Fruit fly (Drosophila melanogaster) whole organism, embryonic: Measurements from ENCODE around the gene CG32454.

Experiments
- CG10147 ChIP-seq: fragments of 200-800 bp; sonication (Bioruptor generic); optimal IDR thresholded peaks from 2 replicates; lab custom pipeline; 2019; ENCODE audit warnings: missing biosample characterization, mild to moderate bottlenecking, missing genetic modification characterization, moderate library complexity
- CG10209 ChIP-seq: fragments of 200-800 bp; sonication (Bioruptor generic); optimal IDR thresholded peaks from 3 replicates; lab custom pipeline; 2017; ENCODE audit warnings: missing biosample characterization, mild to moderate bottlenecking, missing genetic modification characterization, missing genetic modification reagents
- CG10462 ChIP-seq: fragments of 200-800 bp; sonication (Bioruptor generic); optimal IDR thresholded peaks from 2 replicates; lab custom pipeline; 2016; ENCODE audit warnings: missing biosample characterization, missing genetic modification characterization
- CG13287 ChIP-seq: fragments of 200-800 bp; sonication (Bioruptor generic); IDR thresholded peaks from 2 replicates; pipeline ENCODE4 v1.3.6; 2022; ENCODE audit warnings: missing biosample characterization, missing genetic modification characterization; ENCODE audit not compliant: partially characterized antibody
- CG13624 ChIP-seq: fragments of 200-800 bp; sonication (Bioruptor generic); optimal IDR thresholded peaks from 2 replicates; lab custom pipeline; 2016; ENCODE audit warnings: missing biosample characterization, missing genetic modification characterization
- CG14965 ChIP-seq: fragments of 200-800 bp; sonication (Bioruptor generic); optimal IDR thresholded peaks from 2 replicates; lab custom pipeline; 2016; ENCODE audit warnings: missing biosample characterization, missing genetic modification characterization, borderline replicate concordance
- CG1529 ChIP-seq: fragments of 200-800 bp; sonication (Bioruptor generic); optimal IDR thresholded peaks from 3 replicates; lab custom pipeline; 2018; ENCODE audit warnings: missing biosample characterization, missing genetic modification characterization
- CG15479 ChIP-seq: fragments of 200-800 bp; sonication (Bioruptor generic); optimal IDR thresholded peaks from 3 replicates; lab custom pipeline; 2019; ENCODE audit warnings: missing biosample characterization, mild to moderate bottlenecking, missing genetic modification characterization, moderate library complexity
- CG1602 ChIP-seq: fragments of 200-800 bp; sonication (Bioruptor generic); optimal IDR thresholded peaks from 3 replicates; lab custom pipeline; 2016; ENCODE audit warnings: missing biosample characterization, missing genetic modification characterization
- CG1603 ChIP-seq: fragments of 200-800 bp; sonication (Bioruptor generic); optimal IDR thresholded peaks from 2 replicates; lab custom pipeline; 2019; ENCODE audit warnings: missing biosample characterization, mild to moderate bottlenecking, missing genetic modification characterization, moderate library complexity
- CG17186 ChIP-seq: fragments of 200-800 bp; sonication (Bioruptor generic); optimal IDR thresholded peaks from 3 replicates; lab custom pipeline; 2017; ENCODE audit warnings: missing biosample characterization, missing genetic modification reagents, missing genetic modification characterization
- CG30431 ChIP-seq: fragments of 200-800 bp; sonication (Bioruptor generic); optimal IDR thresholded peaks from 2 replicates; lab custom pipeline; 2017; ENCODE audit warnings: missing biosample characterization, missing genetic modification characterization
- CG3281 ChIP-seq: fragments of 200-800 bp; sonication (Bioruptor generic); optimal IDR thresholded peaks from 3 replicates; lab custom pipeline; 2017; ENCODE audit warnings: missing biosample characterization, mild to moderate bottlenecking, missing genetic modification characterization
- CG34376 ChIP-seq: fragments of 200-800 bp; sonication (Bioruptor generic); optimal IDR thresholded peaks from 2 replicates; lab custom pipeline; 2018; ENCODE audit warnings: missing biosample characterization, mild to moderate bottlenecking, missing genetic modification characterization
- CG4360 ChIP-seq: fragments of 200-800 bp; sonication (Bioruptor generic); IDR thresholded peaks from 2 replicates; pipeline ENCODE4 v1.3.6; 2022; ENCODE audit warnings: missing biosample characterization, missing genetic modification characterization
- CG5245 ChIP-seq: fragments of 200-800 bp; sonication (Bioruptor generic); optimal IDR thresholded peaks from 3 replicates; lab custom pipeline; 2016; ENCODE audit warnings: missing biosample characterization, missing genetic modification characterization
- CG6272 ChIP-seq: fragments of 200-800 bp; sonication (Bioruptor generic); IDR thresholded peaks from 2 replicates; pipeline ENCODE4 v1.3.6; 2022; ENCODE audit warnings: missing biosample characterization, missing genetic modification characterization
- CG6683 ChIP-seq: fragments of 200-800 bp; sonication (Bioruptor generic); optimal IDR thresholded peaks from 2 replicates; lab custom pipeline; 2017; ENCODE audit warnings: missing biosample characterization, mild to moderate bottlenecking, missing genetic modification characterization, missing genetic modification reagents
- CG7987 ChIP-seq: fragments of 200-800 bp; sonication (Bioruptor generic); optimal IDR thresholded peaks from 2 replicates; lab custom pipeline; 2018; ENCODE audit warnings: missing biosample characterization, mild to moderate bottlenecking, missing genetic modification characterization, moderate library complexity
- CG8290 ChIP-seq, 3 experiments: fragments of 200-800 bp; sonication (Bioruptor generic); optimal IDR thresholded peaks; 2 replicates each; lab custom pipeline; 2016 to 2019; ENCODE audit warnings: missing biosample characterization in 3 of 3, missing genetic modification characterization in 3 of 3, mild to moderate bottlenecking in 2 of 3, moderate library complexity in 1 of 3
- Doc3 ChIP-seq: fragments of 200-800 bp; sonication (Bioruptor generic); IDR thresholded peaks from 3 replicates; pipeline ENCODE4 v1.3.6; 2022; ENCODE audit warnings: missing biosample characterization, missing genetic modification characterization; ENCODE audit not compliant: partially characterized antibody
- Dp ChIP-seq: fragments of 200-800 bp; sonication (Bioruptor generic); optimal IDR thresholded peaks from 2 replicates; lab custom pipeline; 2018; ENCODE audit warnings: missing biosample characterization, mild to moderate bottlenecking, missing genetic modification characterization, moderate library complexity
- Eip74EF ChIP-seq, 2 experiments: fragments of 200-800 bp in 1 of 2; fragments of >200 bp in 1 of 2; sonication (Bioruptor generic) in 1 of 2; optimal IDR thresholded peaks; 2 replicates each; lab custom pipeline; 2017 to 2019; ENCODE audit warnings: missing biosample characterization in 2 of 2, missing genetic modification characterization in 2 of 2, mild to moderate bottlenecking in 1 of 2, moderate library complexity in 1 of 2
- Elba2 ChIP-seq: fragments of 200-800 bp; sonication (Bioruptor generic); optimal IDR thresholded peaks from 3 replicates; lab custom pipeline; 2016; ENCODE audit warnings: missing biosample characterization, missing genetic modification characterization
- Ets65A ChIP-seq: fragments of 200-800 bp; sonication (Bioruptor generic); peaks from one replicate; lab custom pipeline; 2016; ENCODE audit warnings: missing biosample characterization, missing genetic modification characterization
- HLHmδ ChIP-seq: fragments of 200-800 bp; sonication (Bioruptor generic); optimal IDR thresholded peaks from 2 replicates; lab custom pipeline; 2018; ENCODE audit warnings: missing biosample characterization, mild to moderate bottlenecking, missing genetic modification characterization, moderate library complexity
- Kr ChIP-seq: fragments of 200-800 bp; sonication (Bioruptor generic); optimal IDR thresholded peaks from 2 replicates; lab custom pipeline; 2017; ENCODE audit warnings: missing biosample characterization, mild to moderate bottlenecking, missing genetic modification characterization
- Oli ChIP-seq: fragments of 200-800 bp; sonication (Bioruptor generic); optimal IDR thresholded peaks from 2 replicates; lab custom pipeline; 2018; ENCODE audit warnings: missing biosample characterization, mild to moderate bottlenecking, missing genetic modification characterization, moderate library complexity
- Opbp ChIP-seq: fragments of 200-800 bp; sonication (Bioruptor generic); IDR thresholded peaks from 3 replicates; pipeline ENCODE4 v1.3.6; 2022; ENCODE audit warnings: missing biosample characterization, missing genetic modification characterization; ENCODE audit not compliant: partially characterized antibody
- Ravus ChIP-seq: fragments of 200-800 bp; sonication (Bioruptor generic); IDR thresholded peaks from 2 replicates; pipeline ENCODE4 v1.3.6; 2022; ENCODE audit warnings: missing biosample characterization, missing genetic modification characterization
- Sox102F ChIP-seq: fragments of 200-800 bp; sonication (Bioruptor generic); optimal IDR thresholded peaks from 2 replicates; lab custom pipeline; 2018; ENCODE audit warnings: missing biosample characterization, mild to moderate bottlenecking, missing genetic modification characterization, moderate library complexity
- Trl ChIP-seq, 3 experiments: fragments of >200 bp in 2 of 3; fragments of 200-800 bp in 1 of 3; sonication (Bioruptor generic) in 1 of 3; optimal IDR thresholded peaks; 2 replicates in 1 of 3; 3 replicates in 2 of 3; lab custom pipeline; 2016 to 2017; ENCODE audit warnings: missing biosample characterization in 1 of 3, missing genetic modification characterization in 1 of 3
- bbx ChIP-seq: fragments of 200-800 bp; sonication (Bioruptor generic); IDR thresholded peaks from 2 replicates; pipeline ENCODE4 v1.3.6; 2022; ENCODE audit warnings: missing biosample characterization, missing genetic modification characterization; ENCODE audit not compliant: partially characterized antibody
- br ChIP-seq: fragments of >200 bp; optimal IDR thresholded peaks from 2 replicates; lab custom pipeline; 2017
- cad ChIP-seq: fragments of >200 bp; optimal IDR thresholded peaks from 2 replicates; lab custom pipeline; 2017; ENCODE audit warnings: missing biosample characterization, missing genetic modification characterization
- caup ChIP-seq: fragments of 200-800 bp; sonication (Bioruptor generic); optimal IDR thresholded peaks from 3 replicates; lab custom pipeline; 2017; ENCODE audit warnings: missing biosample characterization, mild to moderate bottlenecking, missing genetic modification characterization, moderate library complexity; ENCODE audit not compliant: severe bottlenecking
- crol ChIP-seq: fragments of 200-800 bp; sonication (Bioruptor generic); IDR thresholded peaks from 2 replicates; pipeline ENCODE4 v1.3.6; 2022; ENCODE audit warnings: missing biosample characterization, missing genetic modification characterization
- da ChIP-seq: fragments of 200-800 bp; sonication (Bioruptor generic); optimal IDR thresholded peaks from 2 replicates; lab custom pipeline; 2016; ENCODE audit warnings: missing biosample characterization, missing genetic modification characterization
- ind ChIP-seq: fragments of 200-800 bp; sonication (Bioruptor generic); optimal IDR thresholded peaks from 3 replicates; lab custom pipeline; 2016; ENCODE audit warnings: missing biosample characterization, missing genetic modification characterization
- klu ChIP-seq: fragments of 200-800 bp; sonication (Bioruptor generic); IDR thresholded peaks from 2 replicates; pipeline ENCODE4 v1.3.6; 2022; ENCODE audit warnings: missing biosample characterization, missing genetic modification characterization
- lab ChIP-seq: fragments of 200-800 bp; sonication (Bioruptor generic); optimal IDR thresholded peaks from 3 replicates; lab custom pipeline; 2017; ENCODE audit warnings: missing biosample characterization, missing genetic modification characterization, mild to moderate bottlenecking, moderate library complexity, missing genetic modification reagents
- mirr ChIP-seq: fragments of 200-800 bp; sonication (Bioruptor generic); optimal IDR thresholded peaks from 3 replicates; lab custom pipeline; 2018; ENCODE audit warnings: missing biosample characterization, mild to moderate bottlenecking, missing genetic modification characterization
- nmo ChIP-seq: fragments of 200-800 bp; sonication (Bioruptor generic); optimal IDR thresholded peaks from 2 replicates; lab custom pipeline; 2018; ENCODE audit warnings: missing biosample characterization, mild to moderate bottlenecking, missing genetic modification characterization, moderate library complexity
- org-1 ChIP-seq: fragments of 200-800 bp; sonication (Bioruptor generic); optimal IDR thresholded peaks from 2 replicates; lab custom pipeline; 2017; ENCODE audit warnings: missing biosample characterization, missing genetic modification characterization
- sc ChIP-seq, 3 experiments: fragments of >200 bp in 2 of 3; fragments of 200-800 bp in 1 of 3; sonication (Bioruptor generic) in 1 of 3; optimal IDR thresholded peaks; 2 replicates in 2 of 3; 3 replicates in 1 of 3; lab custom pipeline; 2017; ENCODE audit warnings: mild to moderate bottlenecking in 1 of 3, missing biosample characterization in 1 of 3, missing genetic modification characterization in 1 of 3, missing genetic modification reagents in 1 of 3
- trem ChIP-seq: fragments of 200-800 bp; optimal IDR thresholded peaks from 3 replicates; lab custom pipeline; 2019; ENCODE audit warnings: missing biosample characterization, mild to moderate bottlenecking, missing genetic modification characterization, moderate library complexity

Gene CG32454

dm6 chr3L:22773383-22773873 is 43.9 kb downstream of the CG32454 start (continued):
- TF ChIP-seq trem (tag; lab: Kevin White, UChicago) (no peak), Ravus (GFP tag; lab: Robert Waterston, UW) (no peak), CG7987 (GFP tag; lab: Kevin White, UChicago) (no peak), CG1529 (GFP tag; lab: Kevin White, UChicago) (no peak), CG6272 (GFP tag; lab: Robert Waterston, UW) (no peak), Opbp (no peak), CG5245 (GFP tag; lab: Kevin White, UChicago) (no peak), Trl (optimal IDR thresholded peaks at IDR 0.05; lab: Kevin White, UChicago) (peak; percentile 33 to 50), Trl (GFP tag; optimal IDR thresholded peaks at IDR 0.05; lab: Kevin White, UChicago) (no peak), Elba2 (GFP tag; lab: Kevin White, UChicago) (peak; percentile 29), CG13287 (GFP tag; lab: Robert Waterston, UW) (peak; percentile 19; the same call in 1 of the 2 replicates), CG4360 (GFP tag; lab: Robert Waterston, UW) (peak; percentile 92), HLHmδ (peak; percentile 15), lab (GFP tag; lab: Kevin White, UChicago) (no peak), CG34376 (GFP tag; lab: Kevin White, UChicago) (no peak), cad (GFP tag; lab: Kevin White, UChicago) (no peak), Oli (no peak), Eip74EF (GFP tag; optimal IDR thresholded peaks at IDR 0.05; lab: Kevin White, UChicago) (no peak), Sox102F (GFP tag; lab: Kevin White, UChicago) (no peak), br (lab: Kevin White, UChicago) (no peak), sc (optimal IDR thresholded peaks at IDR 0.05; lab: Kevin White, UChicago) (no peak), sc (GFP tag; optimal IDR thresholded peaks at IDR 0.05; lab: Kevin White, UChicago) (no peak), da (no peak), CG10209 (GFP tag; lab: Kevin White, UChicago) (no peak), Dp (no peak), ind (GFP tag; lab: Kevin White, UChicago) (no peak), CG3281 (no peak), CG1603 (tag; lab: Kevin White, UChicago) (peak; percentile 33), Ets65A (GFP tag; lab: Kevin White, UChicago) (no peak), CG14965 (GFP tag; lab: Kevin White, UChicago) (no peak), CG8290 (GFP tag; optimal IDR thresholded peaks at IDR 0.05; lab: Kevin White, UChicago) (no peak), CG8290 (tag; optimal IDR thresholded peaks at IDR 0.05; lab: Kevin White, UChicago) (peak in 1 of 2 experiments; percentile 22), CG13624 (GFP tag; lab: Kevin White, UChicago) (no peak), klu (GFP tag; lab: Robert Waterston, UW) (no peak), nmo (no peak), CG10462 (no peak), mirr (GFP tag; lab: Kevin White, UChicago) (no peak), Doc3 (GFP tag; lab: Robert Waterston, UW) (no peak), bbx (0 out of 2 replicates have a peak, but pooled peaks have one; percentile 43), org-1 (GFP tag; lab: Kevin White, UChicago) (no peak), CG17186 (GFP tag; lab: Kevin White, UChicago) (peak; percentile 100), CG30431 (GFP tag; lab: Kevin White, UChicago) (no peak), CG15479 (GFP tag; lab: Kevin White, UChicago) (no peak), crol (GFP tag; lab: Robert Waterston, UW) (peak; percentile 84), CG10147 (no peak), caup (GFP tag; lab: Kevin White, UChicago) (peak; percentile 23), Kr (GFP tag; lab: Kevin White, UChicago) (no peak), CG6683 (no peak), CG1602 (GFP tag; lab: Kevin White, UChicago) (no peak)
